Worm (Caenorhabditis elegans) whole organism, early embryonic: ENCODE data around the gene nucl-1.

Experiments
- ama-1 ChIP-seq: fragments of 150-350 bp; optimal IDR thresholded peaks from 2 replicates; lab custom pipeline; 2014
- ceh-13 ChIP-seq: fragments of 200-800 bp; sonication (Bioruptor generic); optimal IDR thresholded peaks from 2 replicates; lab custom pipeline; 2018; ENCODE audit warnings: mild to moderate bottlenecking, missing genetic modification characterization, missing compliant biosample characterization
- ceh-36 ChIP-seq: sonication (generic microtip); optimal IDR thresholded peaks from 2 replicates; lab custom pipeline; 2016; ENCODE audit warnings: missing genetic modification characterization, inconsistent platforms, missing compliant biosample characterization
- ets-7 ChIP-seq: sonication (generic microtip); optimal IDR thresholded peaks from 2 replicates; lab custom pipeline; 2016; ENCODE audit warnings: missing genotype, missing genetic modification characterization, missing compliant biosample characterization
- flt-1 ChIP-seq: fragments of 200-800 bp; sonication (Bioruptor generic); IDR thresholded peaks from 2 replicates; pipeline ENCODE4 v1.3.6; 2022; ENCODE audit warnings: missing genetic modification characterization, missing compliant biosample characterization
- hmbx-1 ChIP-seq: sonication (generic microtip); optimal IDR thresholded peaks from 2 replicates; lab custom pipeline; 2016; ENCODE audit warnings: mild to moderate bottlenecking, missing genetic modification characterization, missing compliant biosample characterization
- hmg-4 ChIP-seq: fragments of 200-800 bp; sonication (Bioruptor generic); optimal IDR thresholded peaks from 2 replicates; lab custom pipeline; 2018; ENCODE audit warnings: mild to moderate bottlenecking, missing genetic modification characterization, missing compliant biosample characterization
- hnd-1 ChIP-seq: sonication (generic microtip); optimal IDR thresholded peaks from 2 replicates; lab custom pipeline; 2016; ENCODE audit warnings: missing genetic modification characterization, missing compliant biosample characterization
- pes-1 ChIP-seq: fragments of 200-800 bp; sonication (Bioruptor generic); IDR thresholded peaks from 2 replicates; pipeline ENCODE4 v1.3.6; 2022; ENCODE audit warnings: missing genetic modification reagents, missing genetic modification characterization, missing compliant biosample characterization

DNA sequence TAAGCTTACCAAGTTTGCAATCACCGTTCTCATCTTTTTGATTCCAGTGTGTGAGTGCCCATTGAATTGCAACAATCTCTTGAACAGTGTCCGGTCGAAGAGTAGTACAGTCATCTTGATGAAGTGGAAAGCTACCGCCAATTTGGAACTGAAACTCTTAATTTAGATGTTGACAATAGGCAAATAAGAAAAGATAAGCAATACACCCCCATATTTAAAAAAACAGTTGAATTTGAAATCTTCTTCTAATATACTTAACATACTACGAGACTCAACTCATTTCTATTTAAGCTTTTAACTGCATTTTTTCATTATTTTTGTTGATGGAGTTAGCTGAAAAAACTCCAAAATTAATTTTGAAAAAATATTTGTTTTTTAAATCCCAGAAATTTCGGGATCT is 22.8 kb upstream of the nucl-1 start:
- no peak for TF ChIP-seq ceh-36
- no peak for TF ChIP-seq hmbx-1 (tag; lab: Kevin White, UChicago)
- TF ChIP-seq hnd-1 (tag; lab: Kevin White, UChicago): no peak
- no peak for TF ChIP-seq hmg-4 (GFP tag; lab: Kevin White, UChicago)
- TF ChIP-seq ama-1 (lab: Kevin White, UChicago): no peak
- no peak for TF ChIP-seq ets-7 (tag; lab: Kevin White, UChicago)
- TF ChIP-seq ceh-13 (GFP tag; lab: Kevin White, UChicago): no peak
- no peak for TF ChIP-seq flt-1 (GFP tag; lab: Robert Waterston, UW)
- no peak for TF ChIP-seq pes-1 (GFP tag; lab: Robert Waterston, UW)
